Worm (Caenorhabditis elegans) whole organism, early embryonic: Measurements from ENCODE around the gene slcr-46.3.

Experiments used
- aly-1 ChIP-seq: sonication (generic microtip); optimal IDR thresholded peaks from 2 replicates; lab custom pipeline; 2016; ENCODE audit warnings: missing genetic modification characterization, missing compliant biosample characterization
- ama-1 ChIP-seq: fragments of 150-350 bp; optimal IDR thresholded peaks from 2 replicates; lab custom pipeline; 2014
- ceh-13 ChIP-seq: fragments of 200-800 bp; sonication (Bioruptor generic); optimal IDR thresholded peaks from 2 replicates; lab custom pipeline; 2018; ENCODE audit warnings: mild to moderate bottlenecking, missing genetic modification characterization, missing compliant biosample characterization
- flt-1 ChIP-seq: fragments of 200-800 bp; sonication (Bioruptor generic); IDR thresholded peaks from 2 replicates; pipeline ENCODE4 v1.3.6; 2022; ENCODE audit warnings: missing genetic modification characterization, missing compliant biosample characterization
- hmbx-1 ChIP-seq: sonication (generic microtip); optimal IDR thresholded peaks from 2 replicates; lab custom pipeline; 2016; ENCODE audit warnings: mild to moderate bottlenecking, missing genetic modification characterization, missing compliant biosample characterization
- hmg-4 ChIP-seq: fragments of 200-800 bp; sonication (Bioruptor generic); optimal IDR thresholded peaks from 2 replicates; lab custom pipeline; 2018; ENCODE audit warnings: mild to moderate bottlenecking, missing genetic modification characterization, missing compliant biosample characterization
- pes-1 ChIP-seq: fragments of 200-800 bp; sonication (Bioruptor generic); IDR thresholded peaks from 2 replicates; pipeline ENCODE4 v1.3.6; 2022; ENCODE audit warnings: missing genetic modification reagents, missing genetic modification characterization, missing compliant biosample characterization
- tbx-11 ChIP-seq: fragments of 200-800 bp; sonication (Bioruptor generic); IDR thresholded peaks from 2 replicates; pipeline ENCODE4 v1.3.6; 2022; ENCODE audit warnings: missing genetic modification characterization, missing compliant biosample characterization
- tbx-37 ChIP-seq: fragments of 200-800 bp; sonication (Bioruptor generic); conservative IDR thresholded peaks from 2 replicates; pipeline ENCODE4 v1.3.6; 2022; ENCODE audit warnings: missing genetic modification reagents, missing genetic modification characterization, missing compliant biosample characterization
- tra-4 ChIP-seq: sonication (generic microtip); optimal IDR thresholded peaks from 2 replicates; lab custom pipeline; 2017; ENCODE audit warnings: missing genetic modification characterization, missing compliant biosample characterization

DNA sequence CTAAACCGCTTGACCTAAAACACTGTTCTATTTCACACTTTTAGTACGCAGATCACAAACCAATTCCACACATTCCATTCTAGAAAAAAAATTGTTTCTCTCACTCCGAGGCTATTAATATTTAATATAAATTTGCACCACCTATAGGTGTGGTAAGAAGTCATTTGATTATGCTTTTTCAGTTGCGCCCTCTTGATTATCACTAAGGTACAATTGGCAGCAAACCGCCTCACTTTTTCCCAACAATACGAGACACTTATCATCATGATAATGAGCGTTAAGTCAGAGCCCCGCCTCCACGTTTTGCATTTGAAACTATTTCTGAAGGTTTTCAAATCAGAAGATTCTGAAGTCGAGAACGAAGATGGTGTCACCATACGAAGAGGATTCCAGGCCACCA lies 13.4 kb upstream of the slcr-46.3 start, which contains the start of gene aqp-4:
- TF ChIP-seq tbx-11 (GFP tag; lab: Robert Waterston, UW) (no peak), aly-1 (no peak), pes-1 (no peak), tra-4 (tag; lab: Kevin White, UChicago) (no peak), hmg-4 (no peak), ama-1 (lab: Kevin White, UChicago) (no peak), ceh-13 (GFP tag; lab: Kevin White, UChicago) (no peak), tbx-37 (GFP tag; lab: Robert Waterston, UW) (no peak), flt-1 (no peak), hmbx-1 (tag; lab: Kevin White, UChicago) (no peak)
